Worm (Caenorhabditis elegans): ENCODE data around the gene T23B12.6.
A peak's percentile ranks its signal among the peaks of the same experiment; 100 is the strongest.

The T23B12.6 gene

DNA sequence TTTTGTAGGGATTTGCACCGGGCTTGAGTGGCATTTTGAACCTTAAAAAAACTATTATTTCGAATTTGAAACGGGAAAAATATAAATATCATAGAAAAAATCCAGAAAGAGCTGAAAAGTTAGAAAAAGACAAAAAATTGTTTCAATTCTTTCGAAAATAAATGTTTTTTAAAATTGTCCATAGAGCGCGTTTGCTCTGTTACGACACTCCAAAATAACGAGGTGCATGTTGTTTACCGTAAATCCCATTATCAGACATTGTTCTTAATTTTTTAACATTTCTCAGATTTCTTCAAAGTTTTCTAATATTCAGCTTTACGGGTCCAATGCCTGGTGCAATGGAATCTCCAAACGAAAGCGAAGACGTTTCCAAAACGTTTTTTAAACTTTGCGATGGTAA lies 1.9 kb upstream of the T23B12.6 start, which contains the start of the genes dnj-22 and natc-1 (continued):
- TF ChIP-seq hmg-1.1 (GFP tag; IDR thresholded peaks at IDR 0.05) = peak; percentile 63
- peak; percentile 31 for TF ChIP-seq duxl-1 (tag; optimal IDR thresholded peaks at IDR 0.05; ENCODE audit: poor library complexity)
- no peak for TF ChIP-seq F49E8.2 (tag; optimal IDR thresholded peaks at IDR 0.05; ENCODE audit: borderline replicate concordance)
- no peak for TF ChIP-seq spr-3 (GFP tag; optimal IDR thresholded peaks at IDR 0.05)
- peak; percentile 49 for TF ChIP-seq nhr-28 (tag; optimal IDR thresholded peaks at IDR 0.05)
- no peak for TF ChIP-seq mxl-2 (GFP tag; conservative IDR thresholded peaks at IDR 0.05)
- no peak for TF ChIP-seq lin-29 (GFP tag; IDR thresholded peaks at IDR 0.05)
- TF ChIP-seq lsy-2 (tag; optimal IDR thresholded peaks at IDR 0.05) = peak in 1 of 2 experiments; percentile 91
- peak; percentile 81 for TF ChIP-seq nhr-77 (tag; optimal IDR thresholded peaks at IDR 0.05)
- TF ChIP-seq rbr-2 (tag; optimal IDR thresholded peaks at IDR 0.05) = peak; percentile 54
- TF ChIP-seq spr-1 (tag; optimal IDR thresholded peaks at IDR 0.05) = no peak
- TF ChIP-seq R02D3.7 (tag; optimal IDR thresholded peaks at IDR 0.05) = peak; percentile 73
- peak; percentile 65 for TF ChIP-seq nhr-11 (tag; optimal IDR thresholded peaks at IDR 0.05)
- no peak for TF ChIP-seq dmd-6 (GFP tag; IDR thresholded peaks at IDR 0.05)
- no peak for TF ChIP-seq ctbp-1 (GFP tag; IDR thresholded peaks at IDR 0.05)
- no peak for TF ChIP-seq ztf-11 (tag; optimal IDR thresholded peaks at IDR 0.05)
- peak in 1 of 2 experiments; percentile 42 for TF ChIP-seq mdl-1 (tag; optimal IDR thresholded peaks at IDR 0.05)
- TF ChIP-seq nhr-25 (tag; optimal IDR thresholded peaks at IDR 0.05; ENCODE audit: borderline replicate concordance, insufficient read depth) = no peak
- peak; percentile 63 for TF ChIP-seq ama-1 (optimal IDR thresholded peaks at IDR 0.05)
- TF ChIP-seq lin-38 (GFP tag; IDR thresholded peaks at IDR 0.05) = peak; percentile 97
- TF ChIP-seq Y48G9A.11 (GFP tag; IDR thresholded peaks at IDR 0.05) = peak; percentile 98
- peak; percentile 72 for TF ChIP-seq dpl-1 (GFP tag; optimal IDR thresholded peaks at IDR 0.05)
- TF ChIP-seq aha-1 (tag) = no peak
- TF ChIP-seq skn-1 (tag; optimal IDR thresholded peaks at IDR 0.05) = no peak
- peak; percentile 59 for TF ChIP-seq nhr-6 (tag; optimal IDR thresholded peaks at IDR 0.05)
- peak; percentile 49 for TF ChIP-seq lin-13 (GFP tag; optimal IDR thresholded peaks at IDR 0.05)
- peak; percentile 98 for TF ChIP-seq T20F7.1 (GFP tag; optimal IDR thresholded peaks at IDR 0.05)
- TF ChIP-seq ceh-44 (GFP tag; IDR thresholded peaks at IDR 0.05) = no peak
- TF ChIP-seq lin-15B (tag; optimal IDR thresholded peaks at IDR 0.05) = peak; percentile 4
- peak; percentile 57 for TF ChIP-seq hlh-30 (tag; optimal IDR thresholded peaks at IDR 0.05; ENCODE audit: insufficient read depth)
- peak in 1 of 2 experiments; percentile 19 for TF ChIP-seq hif-1 (tag; optimal IDR thresholded peaks at IDR 0.05)
- TF ChIP-seq madf-9 (GFP tag; conservative IDR thresholded peaks at IDR 0.05) = no peak
- peak; percentile 76 for TF ChIP-seq fkh-10 (GFP tag; optimal IDR thresholded peaks at IDR 0.05)
- peak; percentile 36 for TF ChIP-seq ces-1 (GFP tag; optimal IDR thresholded peaks at IDR 0.05)
- TF ChIP-seq jun-1 (tag; optimal IDR thresholded peaks at IDR 0.05) = no peak
- TF ChIP-seq nhr-237 (tag; optimal IDR thresholded peaks at IDR 0.05) = no peak
- no peak for TF ChIP-seq Y5F2A.4 (GFP tag; optimal IDR thresholded peaks at IDR 0.05)
- TF ChIP-seq zfp-2 (tag; optimal IDR thresholded peaks at IDR 0.05) = no peak

DNA sequence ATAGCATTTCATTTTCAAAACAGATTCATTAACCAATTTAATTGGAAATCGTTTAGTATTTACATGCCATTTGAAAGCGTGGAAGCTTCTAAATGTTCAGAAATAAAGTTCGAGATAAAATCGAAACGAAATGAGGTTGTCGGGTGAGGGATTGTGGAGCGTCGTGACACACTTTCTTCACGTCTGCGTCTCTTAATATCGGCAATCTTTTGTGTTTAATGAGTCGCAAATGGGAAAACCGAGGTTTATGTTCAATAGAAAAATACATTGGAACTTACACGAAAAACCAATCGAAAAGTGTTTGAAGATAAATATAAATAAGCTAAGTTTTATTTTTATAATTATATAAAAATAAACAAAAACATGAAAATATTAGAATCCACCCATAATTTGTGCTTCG lies 581 bp upstream of the T23B12.6 start:
- peak in 1 of 2 experiments; percentile 17 for TF ChIP-seq lsy-2 (tag; optimal IDR thresholded peaks at IDR 0.05)
- TF ChIP-seq dve-1 (tag; optimal IDR thresholded peaks at IDR 0.05; ENCODE audit: insufficient read depth) = peak; percentile 8
- TF ChIP-seq ztf-7 (tag; optimal IDR thresholded peaks at IDR 0.05) = no peak
- peak; percentile 9 for TF ChIP-seq aha-1 (tag)
- TF ChIP-seq lin-38 (GFP tag; IDR thresholded peaks at IDR 0.05) = peak; percentile 54
- TF ChIP-seq pqm-1 (tag; optimal IDR thresholded peaks at IDR 0.05) = no peak
- no peak for TF ChIP-seq ceh-82 (tag; optimal IDR thresholded peaks at IDR 0.05)
- peak; percentile 55 for TF ChIP-seq hlh-30 (tag; optimal IDR thresholded peaks at IDR 0.05; ENCODE audit: insufficient read depth)
- no peak for TF ChIP-seq arid-1 (GFP tag; conservative IDR thresholded peaks at IDR 0.05)
- peak; percentile 28 for TF ChIP-seq mes-2 (tag; optimal IDR thresholded peaks at IDR 0.05; ENCODE audit: poor library complexity, severe bottlenecking)
- TF ChIP-seq dmd-6 (GFP tag; IDR thresholded peaks at IDR 0.05) = no peak
- TF ChIP-seq tag-97 (GFP tag; IDR thresholded peaks at IDR 0.05) = no peak
- TF ChIP-seq madf-5 (GFP tag; IDR thresholded peaks at IDR 0.05) = no peak
- no peak for TF ChIP-seq nhr-6 (tag; optimal IDR thresholded peaks at IDR 0.05)
- peak; percentile 15 for TF ChIP-seq mep-1 (tag; optimal IDR thresholded peaks at IDR 0.05)
- TF ChIP-seq vab-7 (GFP tag; IDR thresholded peaks at IDR 0.05) = no peak
